Worm (Caenorhabditis elegans): ENCODE data around the gene folt-2.

- TF ChIP-seq unc-39 (tag; optimal IDR thresholded peaks at IDR 0.05) (no peak), unc-62 (GFP tag; optimal IDR thresholded peaks at IDR 0.05) (no peak), ztf-11 (tag; optimal IDR thresholded peaks at IDR 0.05) (no peak)
Observed at ce11 chrV:2876188-2876831, 910 bp upstream of the folt-2 start.

All from whole organism, mixed stage, embryonic.